Fruit fly (Drosophila melanogaster) whole organism: ENCODE results near the gene raskol.

Experiments
- EcR ChIP-seq, 2 experiments: fragments of >200 bp; optimal IDR thresholded peaks; 2 replicates each; lab custom pipeline; 2017; ENCODE audit warnings: missing biosample characterization in 2 of 2, missing genetic modification characterization in 2 of 2, missing genetic modification reagents in 2 of 2
- psq ChIP-seq: fragments of >200 bp; optimal IDR thresholded peaks from 2 replicates; lab custom pipeline; 2017

DNA sequence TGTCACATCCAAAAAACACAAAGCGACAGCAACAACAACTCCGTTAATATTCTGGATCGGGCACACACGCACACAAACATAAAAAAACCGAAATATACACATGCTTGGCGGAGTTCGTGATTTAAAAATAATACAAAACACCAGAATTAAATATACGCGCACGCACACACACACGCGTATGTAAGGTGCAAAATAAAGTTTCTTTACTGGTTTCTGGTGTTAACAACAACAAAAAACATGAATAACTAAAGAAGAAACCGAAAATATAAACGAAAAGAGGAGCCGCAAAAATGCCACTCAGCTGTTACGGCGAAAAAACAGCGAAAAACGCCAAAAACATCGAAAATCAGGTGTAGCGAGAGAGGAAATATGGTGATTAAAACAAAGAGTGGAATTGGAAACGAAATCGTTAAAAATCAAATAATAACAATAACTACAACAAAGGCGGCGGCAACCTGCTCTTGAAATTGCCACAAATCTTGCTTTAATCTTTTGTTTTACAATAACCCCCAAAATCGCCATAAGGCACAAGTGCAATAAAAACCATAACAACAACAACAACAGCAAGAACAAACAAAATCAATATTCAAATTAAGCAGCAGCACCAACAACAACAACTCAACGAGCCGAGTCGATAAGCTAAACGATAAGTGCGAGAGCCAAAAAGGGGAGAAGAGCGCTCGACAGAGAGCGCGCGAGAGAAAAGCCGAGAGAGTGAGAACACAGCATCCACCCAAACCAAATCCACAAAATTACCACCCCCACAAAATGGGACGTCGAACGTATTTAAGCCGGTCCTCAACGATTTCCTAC is 535 bp downstream of the raskol start:
- TF ChIP-seq EcR (GFP tag; optimal IDR thresholded peaks at IDR 0.05; lab: Kevin White, UChicago): no peak
- no peak for TF ChIP-seq psq
